Worm (Caenorhabditis elegans) whole organism, late embryonic: ENCODE data around the gene clec-217.

Experiments used
- K09A11.1 ChIP-seq: sonication (generic microtip); optimal IDR thresholded peaks from 2 replicates; lab custom pipeline; 2017; ENCODE audit warnings: antibody characterized with exemption, mild to moderate bottlenecking, missing genetic modification characterization, missing compliant biosample characterization; ENCODE audit not compliant: insufficient read depth
- ama-1 ChIP-seq: fragments of 150-350 bp; optimal IDR thresholded peaks from 2 replicates; lab custom pipeline; 2014
- ceh-14 ChIP-seq: sonication (generic microtip); optimal IDR thresholded peaks from 2 replicates; lab custom pipeline; 2016; ENCODE audit warnings: missing genotype, missing genetic modification characterization, missing compliant biosample characterization
- ceh-19 ChIP-seq: fragments of 200-800 bp; sonication (Bioruptor generic); optimal IDR thresholded peaks from 2 replicates; lab custom pipeline; 2018; ENCODE audit warnings: mild to moderate bottlenecking, missing genetic modification characterization, missing compliant biosample characterization
- ceh-31 ChIP-seq: sonication (generic microtip); optimal IDR thresholded peaks from 2 replicates; lab custom pipeline; 2016; ENCODE audit warnings: missing genetic modification characterization, missing compliant biosample characterization
- dmd-4 ChIP-seq: sonication (generic microtip); optimal IDR thresholded peaks from 2 replicates; lab custom pipeline; 2016; ENCODE audit warnings: borderline replicate concordance, missing genetic modification characterization, missing compliant biosample characterization
- ets-4 ChIP-seq: sonication (generic microtip); optimal IDR thresholded peaks from 2 replicates; lab custom pipeline; 2016; ENCODE audit warnings: missing genetic modification characterization, missing compliant biosample characterization
- fkh-10 ChIP-seq: fragments of 150-350 bp; optimal IDR thresholded peaks from 2 replicates; lab custom pipeline; 2014; ENCODE audit warnings: missing biosample characterization, missing genetic modification reagents, missing genetic modification characterization
- lin-11 ChIP-seq: fragments of 200-800 bp; sonication (Bioruptor generic); optimal IDR thresholded peaks from 2 replicates; lab custom pipeline; 2018; ENCODE audit warnings: mild to moderate bottlenecking, missing genetic modification characterization, missing compliant biosample characterization

DNA sequence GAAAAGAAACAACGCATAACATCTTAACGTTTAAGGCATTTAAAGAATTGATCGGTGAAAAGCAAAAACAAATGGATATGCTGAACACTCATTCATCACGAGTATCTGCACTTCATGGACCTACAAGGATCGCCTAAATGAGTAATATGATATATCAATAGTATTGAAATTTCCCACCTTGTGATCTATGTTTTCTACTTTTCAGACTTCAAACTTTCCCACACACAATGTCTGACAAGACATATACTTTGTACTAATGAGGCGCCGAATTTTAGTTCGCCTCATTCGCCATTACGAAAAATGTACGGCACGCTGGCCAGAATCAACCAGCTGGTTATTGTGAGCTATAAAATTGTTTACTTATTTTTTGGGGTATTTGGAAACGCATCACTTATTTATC is 31.9 kb downstream of the clec-217 start, which contains the start of gene srsx-6:
- TF ChIP-seq K09A11.1 (tag; lab: Kevin White, UChicago): no peak
- no peak for TF ChIP-seq ama-1 (lab: Kevin White, UChicago)
- no peak for TF ChIP-seq lin-11 (tag; lab: Kevin White, UChicago)
- no peak for TF ChIP-seq fkh-10 (GFP tag; lab: Kevin White, UChicago)
- no peak for TF ChIP-seq ceh-19 (GFP tag; lab: Kevin White, UChicago)
- TF ChIP-seq ceh-14 (tag; lab: Kevin White, UChicago): no peak
- no peak for TF ChIP-seq dmd-4 (tag; lab: Kevin White, UChicago)
- no peak for TF ChIP-seq ets-4 (tag; lab: Kevin White, UChicago)
- no peak for TF ChIP-seq ceh-31 (tag; lab: Kevin White, UChicago)
